Worm (Caenorhabditis elegans) whole organism, L2 larva: ENCODE measurements around the gene cgt-3.

ENCODE experiments used
- C34F6.9 ChIP-seq: fragments of 150-350 bp; optimal IDR thresholded peaks from 2 replicates; lab custom pipeline; 2014; ENCODE audit warnings: missing biosample characterization, missing genetic modification characterization
- alr-1 ChIP-seq: fragments of 150-350 bp; optimal IDR thresholded peaks from 2 replicates; lab custom pipeline; 2014; ENCODE audit warnings: missing biosample characterization, missing genetic modification characterization
- aly-2 ChIP-seq: fragments of 150-350 bp; optimal IDR thresholded peaks from 2 replicates; lab custom pipeline; 2014; ENCODE audit warnings: missing biosample characterization, missing genetic modification characterization
- ama-1 ChIP-seq: fragments of 150-350 bp; optimal IDR thresholded peaks from 2 replicates; lab custom pipeline; 2018; ENCODE audit warnings: inconsistent platforms
- blmp-1 ChIP-seq: sonication (generic microtip); optimal IDR thresholded peaks from 2 replicates; lab custom pipeline; 2017; ENCODE audit warnings: missing genetic modification characterization, mild to moderate bottlenecking, missing compliant biosample characterization, antibody characterized with exemption, moderate library complexity; ENCODE audit not compliant: insufficient read depth
- dmd-4 ChIP-seq: sonication (generic microtip); optimal IDR thresholded peaks from 2 replicates; lab custom pipeline; 2017; ENCODE audit warnings: missing biosample characterization, missing genetic modification characterization
- elt-1 ChIP-seq: fragments of 150-350 bp; optimal IDR thresholded peaks from 2 replicates; lab custom pipeline; 2014; ENCODE audit warnings: missing biosample characterization, missing genetic modification characterization
- elt-3 ChIP-seq: sonication (generic microtip); optimal IDR thresholded peaks from 2 replicates; lab custom pipeline; 2017; ENCODE audit warnings: missing biosample characterization, missing genetic modification characterization
- lsy-2 ChIP-seq, 2 experiments: fragments of 150-350 bp in 1 of 2; sonication (generic microtip) in 1 of 2; optimal IDR thresholded peaks; 2 replicates each; lab custom pipeline; 2014 to 2017; ENCODE audit warnings: missing biosample characterization in 2 of 2, missing genetic modification characterization in 2 of 2
- mdl-1 ChIP-seq, 2 experiments: fragments of 150-350 bp in 1 of 2; sonication (generic microtip) in 1 of 2; optimal IDR thresholded peaks; 2 replicates each; lab custom pipeline; 2017; ENCODE audit warnings: missing biosample characterization in 2 of 2, missing genetic modification characterization in 2 of 2
- nhr-11 ChIP-seq: fragments of 150-350 bp; optimal IDR thresholded peaks from 2 replicates; lab custom pipeline; 2014; ENCODE audit warnings: missing biosample characterization, missing genetic modification characterization
- nhr-12 ChIP-seq: fragments of 150-350 bp; optimal IDR thresholded peaks from 2 replicates; lab custom pipeline; 2014; ENCODE audit warnings: missing biosample characterization, missing genetic modification characterization
- nhr-129 ChIP-seq: fragments of 150-350 bp; optimal IDR thresholded peaks from 2 replicates; lab custom pipeline; 2014; ENCODE audit warnings: missing biosample characterization, missing genetic modification characterization
- nhr-21 ChIP-seq: fragments of 150-350 bp; optimal IDR thresholded peaks from 2 replicates; lab custom pipeline; 2014; ENCODE audit warnings: missing biosample characterization, missing genetic modification characterization
- nhr-6 ChIP-seq: fragments of 150-350 bp; optimal IDR thresholded peaks from 2 replicates; lab custom pipeline; 2014; ENCODE audit warnings: missing biosample characterization, missing genetic modification characterization
- nhr-77 ChIP-seq: fragments of 150-350 bp; optimal IDR thresholded peaks from 2 replicates; lab custom pipeline; 2014; ENCODE audit warnings: missing biosample characterization, missing genetic modification characterization
- peb-1 ChIP-seq: fragments of 150-350 bp; optimal IDR thresholded peaks from 2 replicates; lab custom pipeline; 2014; ENCODE audit warnings: missing biosample characterization, missing genetic modification characterization
- sma-9 ChIP-seq, 2 experiments: fragments of 150-350 bp in 1 of 2; sonication (generic microtip) in 1 of 2; optimal IDR thresholded peaks; 2 replicates each; lab custom pipeline; 2014 to 2016; ENCODE audit warnings: missing genetic modification characterization in 2 of 2, mild to moderate bottlenecking in 1 of 2, missing biosample characterization in 1 of 2, missing compliant biosample characterization in 1 of 2, missing genetic modification reagents in 1 of 2, moderate library complexity in 1 of 2
- snpc-4 ChIP-seq: fragments of 150-350 bp; optimal IDR thresholded peaks from 2 replicates; lab custom pipeline; 2014; ENCODE audit warnings: missing biosample characterization, missing genetic modification characterization
- unc-39 ChIP-seq: fragments of 150-350 bp; optimal IDR thresholded peaks from 2 replicates; lab custom pipeline; 2014; ENCODE audit warnings: missing biosample characterization, missing genetic modification characterization
- zag-1 ChIP-seq: fragments of 150-350 bp; optimal IDR thresholded peaks from 2 replicates; lab custom pipeline; 2014; ENCODE audit warnings: missing biosample characterization, missing genetic modification characterization
- ztf-1 ChIP-seq: fragments of 200-800 bp; sonication (Bioruptor generic); conservative IDR thresholded peaks from 2 replicates; pipeline ENCODE4 v1.3.6; 2022; ENCODE audit warnings: missing genetic modification characterization, missing compliant biosample characterization
- ztf-11 ChIP-seq: sonication (generic microtip); optimal IDR thresholded peaks from 2 replicates; lab custom pipeline; 2017; ENCODE audit warnings: missing biosample characterization, missing genetic modification characterization

cgt-3 gene

DNA sequence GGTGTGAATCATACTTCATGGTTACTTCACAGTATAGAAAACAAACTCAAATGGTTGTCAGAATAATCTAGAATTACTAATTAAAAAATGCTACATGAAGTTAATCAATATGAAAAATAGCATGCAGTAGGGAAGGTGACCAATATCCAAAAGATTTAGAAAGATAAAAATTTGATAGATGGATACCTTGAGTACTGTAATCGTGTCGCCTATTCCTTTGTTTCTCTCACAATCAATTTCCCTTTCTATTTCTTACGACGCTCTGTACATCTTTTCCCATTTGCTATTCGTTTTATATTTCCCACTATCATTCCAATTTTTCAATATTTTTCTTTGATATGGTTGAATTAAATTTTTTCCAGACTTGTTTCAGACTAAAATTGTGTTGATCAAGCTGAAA is 50.2 kb downstream of the cgt-3 start, which contains the start of gene B0034.7:
TSS of gene B0034.7 (plus strand) at position 301 of the 400 bp plus-strand sequence.
- TF ChIP-seq unc-39 (tag; lab: Kevin White, UChicago): no peak

DNA sequence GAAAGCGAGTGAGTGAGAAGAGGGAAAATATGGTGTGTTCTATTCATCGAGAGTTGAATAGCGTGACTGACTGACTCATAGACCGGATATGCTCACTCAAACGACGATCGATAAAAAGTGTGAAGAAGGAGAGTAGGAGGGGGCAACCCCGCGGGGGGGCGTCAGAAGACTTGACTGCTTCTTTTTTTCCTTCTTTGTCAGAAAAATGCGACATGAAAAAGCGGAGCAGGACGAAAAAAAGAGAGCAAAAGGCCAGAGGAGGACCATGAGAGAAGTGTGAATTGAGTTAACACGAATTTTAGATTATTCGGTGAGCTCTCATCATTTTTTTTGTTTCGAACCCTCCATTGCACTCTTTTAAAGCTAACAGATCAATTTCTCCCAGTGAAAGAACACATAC is 51.2 kb downstream of the cgt-3 start:
- TF ChIP-seq elt-1 (tag; lab: Kevin White, UChicago): no peak
- TF ChIP-seq nhr-11 (tag; lab: Kevin White, UChicago): no peak
- no peak for TF ChIP-seq ztf-11 (tag; lab: Kevin White, UChicago)
- TF ChIP-seq zag-1: peak; percentile 23
- TF ChIP-seq nhr-129: no peak
- TF ChIP-seq snpc-4 (tag; lab: Kevin White, UChicago): no peak
- no peak for TF ChIP-seq blmp-1 (tag; lab: Kevin White, UChicago)
- no peak for TF ChIP-seq elt-3 (tag; lab: Kevin White, UChicago)
- TF ChIP-seq dmd-4 (tag; lab: Kevin White, UChicago): no peak
- peak in 1 of 2 experiments; percentile 6 for TF ChIP-seq lsy-2 (tag; optimal IDR thresholded peaks at IDR 0.05; lab: Kevin White, UChicago)
- TF ChIP-seq unc-39 (tag; lab: Kevin White, UChicago): no peak
- no peak for TF ChIP-seq C34F6.9
- no peak for TF ChIP-seq nhr-77 (tag; lab: Kevin White, UChicago)
- no peak for TF ChIP-seq nhr-12 (tag; lab: Kevin White, UChicago)
- TF ChIP-seq sma-9 (GFP tag; optimal IDR thresholded peaks at IDR 0.05; lab: Kevin White, UChicago): peak; percentile 34
- TF ChIP-seq sma-9 (tag; optimal IDR thresholded peaks at IDR 0.05; lab: Kevin White, UChicago): no peak
- TF ChIP-seq aly-2: no peak
- TF ChIP-seq nhr-21 (tag; lab: Kevin White, UChicago): no peak

DNA sequence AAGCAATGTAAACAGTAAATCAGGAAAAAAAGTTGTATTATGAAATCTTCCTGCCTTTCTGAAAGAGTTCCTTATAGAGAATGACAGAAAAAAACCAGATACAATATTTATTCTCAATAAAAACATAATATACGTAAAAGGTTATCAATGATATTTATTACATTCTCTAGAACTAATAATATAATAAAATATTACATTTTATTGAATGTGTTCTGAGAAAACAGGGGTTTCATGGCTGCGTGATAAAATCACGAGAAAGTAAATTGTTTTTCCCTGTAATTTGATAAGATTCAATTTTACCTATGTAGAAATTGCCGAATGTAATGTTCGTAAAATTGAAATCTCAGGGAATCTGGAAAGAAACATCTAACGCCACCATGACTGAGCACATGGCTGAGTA is 53.8 kb downstream of the cgt-3 start:
- TF ChIP-seq peb-1 (tag; lab: Kevin White, UChicago) (no peak), dmd-4 (tag; lab: Kevin White, UChicago) (peak; percentile 54), ztf-1 (no peak), snpc-4 (tag; lab: Kevin White, UChicago) (no peak), lsy-2 (tag; optimal IDR thresholded peaks at IDR 0.05; lab: Kevin White, UChicago) (no peak), mdl-1 (tag; optimal IDR thresholded peaks at IDR 0.05; lab: Kevin White, UChicago) (no peak), nhr-6 (no peak), alr-1 (tag; lab: Kevin White, UChicago) (no peak), nhr-21 (tag; lab: Kevin White, UChicago) (peak; percentile 16), ztf-11 (tag; lab: Kevin White, UChicago) (no peak), blmp-1 (tag; lab: Kevin White, UChicago) (no peak), ama-1 (no peak)
- TF ChIP-seq, all 48 proteins: peak for 2
